Fruit fly (Drosophila melanogaster) whole organism, prepupa: ENCODE measurements around the gene CG9986.

ENCODE experiments used
- CG10631 ChIP-seq: fragments of 200-800 bp; sonication (Bioruptor generic); optimal IDR thresholded peaks from 2 replicates; lab custom pipeline; 2016; ENCODE audit warnings: missing biosample characterization, missing genetic modification characterization
- CG11294 ChIP-seq: fragments of 200-800 bp; sonication (Bioruptor generic); IDR thresholded peaks from 2 replicates; pipeline ENCODE4 v1.3.6; 2022; ENCODE audit warnings: missing biosample characterization, missing genetic modification characterization
- CG15336 ChIP-seq: fragments of 200-800 bp; sonication (Bioruptor generic); IDR thresholded peaks from 2 replicates; pipeline ENCODE4 v1.3.6; 2022; ENCODE audit warnings: missing biosample characterization, missing genetic modification characterization
- CG1621 ChIP-seq: fragments of 200-800 bp; sonication (Bioruptor generic); optimal IDR thresholded peaks from 3 replicates; lab custom pipeline; 2018; ENCODE audit warnings: missing biosample characterization, mild to moderate bottlenecking, missing genetic modification characterization
- CG16779 ChIP-seq: fragments of 200-800 bp; sonication (Bioruptor generic); optimal IDR thresholded peaks from 3 replicates; lab custom pipeline; 2017; ENCODE audit warnings: missing biosample characterization, mild to moderate bottlenecking, missing genetic modification characterization
- CG3032 ChIP-seq: fragments of 200-800 bp; optimal IDR thresholded peaks from 2 replicates; lab custom pipeline; 2019; ENCODE audit warnings: missing biosample characterization, mild to moderate bottlenecking, missing genetic modification characterization, moderate library complexity
- CG31627 ChIP-seq: fragments of 200-800 bp; sonication (Bioruptor generic); optimal IDR thresholded peaks from 3 replicates; lab custom pipeline; 2016; ENCODE audit warnings: missing biosample characterization, missing genetic modification characterization
- CG32006 ChIP-seq: fragments of 200-800 bp; sonication (Bioruptor generic); optimal IDR thresholded peaks from 3 replicates; lab custom pipeline; 2017; ENCODE audit warnings: missing biosample characterization, mild to moderate bottlenecking, missing genetic modification characterization
- CG34406 ChIP-seq: fragments of 200-800 bp; sonication (Bioruptor generic); optimal IDR thresholded peaks from 3 replicates; lab custom pipeline; 2016; ENCODE audit warnings: missing biosample characterization, missing genetic modification characterization
- CG3919 ChIP-seq: fragments of 200-800 bp; sonication (Bioruptor generic); optimal IDR thresholded peaks from 3 replicates; lab custom pipeline; 2016; ENCODE audit warnings: missing biosample characterization, missing genetic modification characterization
- CG4318 ChIP-seq: fragments of 200-800 bp; sonication (Bioruptor generic); optimal IDR thresholded peaks from 3 replicates; lab custom pipeline; 2017; ENCODE audit warnings: missing biosample characterization, mild to moderate bottlenecking, missing genetic modification characterization
- CG6163 ChIP-seq: fragments of 200-800 bp; sonication (Bioruptor generic); IDR thresholded peaks from 3 replicates; pipeline ENCODE4 v1.3.6; 2022; ENCODE audit warnings: missing biosample characterization, missing genetic modification characterization
- CG6276 ChIP-seq: fragments of 200-800 bp; sonication (Bioruptor generic); optimal IDR thresholded peaks from 2 replicates; lab custom pipeline; 2017; ENCODE audit warnings: missing biosample characterization, mild to moderate bottlenecking, missing genetic modification characterization
- CG6792 ChIP-seq: fragments of 200-800 bp; sonication (Bioruptor generic); optimal IDR thresholded peaks from 3 replicates; lab custom pipeline; 2016; ENCODE audit warnings: missing biosample characterization, missing genetic modification characterization
- CG6808 ChIP-seq: fragments of 200-800 bp; sonication (Bioruptor generic); optimal IDR thresholded peaks from 3 replicates; lab custom pipeline; 2017; ENCODE audit warnings: missing biosample characterization, missing genetic modification characterization, mild to moderate bottlenecking, moderate library complexity, missing genetic modification reagents
- CG7368 ChIP-seq: fragments of 200-800 bp; sonication (Bioruptor generic); optimal IDR thresholded peaks from 3 replicates; lab custom pipeline; 2016; ENCODE audit warnings: missing biosample characterization, missing genetic modification characterization
- CG8119 ChIP-seq: fragments of 200-800 bp; sonication (Bioruptor generic); IDR thresholded peaks from 3 replicates; pipeline ENCODE4 v1.3.6; 2022; ENCODE audit warnings: missing biosample characterization, missing genetic modification characterization
- CG8319 ChIP-seq: fragments of 200-800 bp; sonication (Bioruptor generic); optimal IDR thresholded peaks from 3 replicates; lab custom pipeline; 2016; ENCODE audit warnings: missing biosample characterization, missing genetic modification characterization
- CG8632 ChIP-seq: fragments of 200-800 bp; sonication (Bioruptor generic); optimal IDR thresholded peaks from 3 replicates; lab custom pipeline; 2016; ENCODE audit warnings: missing biosample characterization, missing genetic modification characterization
- Eip75B ChIP-seq: fragments of 200-800 bp; sonication (Bioruptor generic); optimal IDR thresholded peaks from 3 replicates; lab custom pipeline; 2016; ENCODE audit warnings: missing biosample characterization, missing genetic modification characterization
- Eip78C ChIP-seq: fragments of 200-800 bp; sonication (Bioruptor generic); peaks from one replicate; lab custom pipeline; 2016; ENCODE audit warnings: missing biosample characterization, missing genetic modification characterization
- Eip93F ChIP-seq: fragments of 200-800 bp; sonication (Bioruptor generic); optimal IDR thresholded peaks from 2 replicates; lab custom pipeline; 2016; ENCODE audit warnings: missing biosample characterization, mild to moderate bottlenecking, missing genetic modification characterization
- Ets21C ChIP-seq: fragments of 200-800 bp; sonication (Bioruptor generic); optimal IDR thresholded peaks from 3 replicates; lab custom pipeline; 2016; ENCODE audit warnings: missing biosample characterization, missing genetic modification characterization
- Ets96B ChIP-seq: fragments of 200-800 bp; optimal IDR thresholded peaks from 2 replicates; lab custom pipeline; 2019; ENCODE audit warnings: missing biosample characterization, mild to moderate bottlenecking, missing genetic modification characterization, moderate library complexity
- Hr38 ChIP-seq: sonication (Bioruptor generic); optimal IDR thresholded peaks from 2 replicates; lab custom pipeline; 2016; ENCODE audit warnings: missing biosample characterization, missing genetic modification characterization
- Hr39 ChIP-seq: fragments of 200-800 bp; sonication (Bioruptor generic); optimal IDR thresholded peaks from 2 replicates; lab custom pipeline; 2016; ENCODE audit warnings: missing biosample characterization, missing genetic modification characterization
- Hr4 ChIP-seq: fragments of 200-800 bp; sonication (Bioruptor generic); optimal IDR thresholded peaks from 3 replicates; lab custom pipeline; 2016; ENCODE audit warnings: missing biosample characterization, missing genetic modification characterization
- Lpt ChIP-seq: fragments of 200-800 bp; sonication (Bioruptor generic); optimal IDR thresholded peaks from 3 replicates; lab custom pipeline; 2016; ENCODE audit warnings: missing biosample characterization, missing genetic modification characterization
- Met ChIP-seq: fragments of 200-800 bp; sonication (Bioruptor generic); optimal IDR thresholded peaks from 3 replicates; lab custom pipeline; 2016; ENCODE audit warnings: missing biosample characterization, missing genetic modification characterization
- Smox ChIP-seq: fragments of 200-800 bp; sonication (Bioruptor generic); optimal IDR thresholded peaks from 3 replicates; lab custom pipeline; 2016; ENCODE audit warnings: missing biosample characterization, missing genetic modification characterization
- Sox102F ChIP-seq: fragments of 200-800 bp; sonication (Bioruptor generic); optimal IDR thresholded peaks from 2 replicates; lab custom pipeline; 2016; ENCODE audit warnings: missing biosample characterization, mild to moderate bottlenecking, missing genetic modification characterization
- Sox14 ChIP-seq: fragments of 200-800 bp; sonication (Bioruptor generic); optimal IDR thresholded peaks from 3 replicates; lab custom pipeline; 2016; ENCODE audit warnings: missing biosample characterization, missing genetic modification characterization
- Sox15 ChIP-seq: fragments of 200-800 bp; sonication (Bioruptor generic); optimal IDR thresholded peaks from 3 replicates; lab custom pipeline; 2016; ENCODE audit warnings: missing biosample characterization, missing genetic modification characterization
- achi ChIP-seq: fragments of 200-800 bp; sonication (Bioruptor generic); optimal IDR thresholded peaks from 3 replicates; lab custom pipeline; 2016; ENCODE audit warnings: missing biosample characterization, missing genetic modification characterization
- acj6 ChIP-seq: fragments of 200-800 bp; sonication (Bioruptor generic); optimal IDR thresholded peaks from 3 replicates; lab custom pipeline; 2016; ENCODE audit warnings: missing biosample characterization, missing genetic modification characterization
- cyc ChIP-seq: fragments of 200-800 bp; sonication (Bioruptor generic); optimal IDR thresholded peaks from 3 replicates; lab custom pipeline; 2016; ENCODE audit warnings: missing biosample characterization, missing genetic modification characterization
- dac ChIP-seq: fragments of 200-800 bp; sonication (Bioruptor generic); optimal IDR thresholded peaks from 2 replicates; lab custom pipeline; 2017; ENCODE audit warnings: missing biosample characterization, mild to moderate bottlenecking, missing genetic modification characterization
- eg ChIP-seq: fragments of 200-800 bp; sonication (Bioruptor generic); IDR thresholded peaks from 3 replicates; pipeline ENCODE4 v1.3.6; 2022; ENCODE audit warnings: missing biosample characterization, missing genetic modification characterization
- esn ChIP-seq: fragments of 200-800 bp; sonication (Bioruptor generic); optimal IDR thresholded peaks from 2 replicates; lab custom pipeline; 2016; ENCODE audit warnings: missing biosample characterization, mild to moderate bottlenecking, missing genetic modification characterization, moderate library complexity
- fd59A ChIP-seq: fragments of 200-800 bp; sonication (Bioruptor generic); optimal IDR thresholded peaks from 2 replicates; lab custom pipeline; 2017; ENCODE audit warnings: missing biosample characterization, mild to moderate bottlenecking, missing genetic modification characterization, missing genetic modification reagents
- fd85E ChIP-seq: fragments of 200-800 bp; sonication (Bioruptor generic); optimal IDR thresholded peaks from 3 replicates; lab custom pipeline; 2016; ENCODE audit warnings: missing biosample characterization, missing genetic modification characterization
- fkh ChIP-seq: fragments of 200-800 bp; sonication (Bioruptor generic); optimal IDR thresholded peaks from 3 replicates; lab custom pipeline; 2017; ENCODE audit warnings: missing biosample characterization, mild to moderate bottlenecking, missing genetic modification characterization, moderate library complexity
- lz ChIP-seq: fragments of 200-800 bp; sonication (Bioruptor generic); optimal IDR thresholded peaks from 3 replicates; lab custom pipeline; 2016; ENCODE audit warnings: missing biosample characterization, missing genetic modification characterization
- pdm3 ChIP-seq: fragments of 200-800 bp; sonication (Bioruptor generic); optimal IDR thresholded peaks from 3 replicates; lab custom pipeline; 2016; ENCODE audit warnings: missing biosample characterization, missing genetic modification characterization
- salr ChIP-seq, 2 experiments: fragments of 200-800 bp; sonication (Bioruptor generic); optimal IDR thresholded peaks; 3 replicates each; lab custom pipeline; 2016 to 2018; ENCODE audit warnings: missing biosample characterization in 2 of 2, missing genetic modification characterization in 2 of 2, mild to moderate bottlenecking in 1 of 2
- spab ChIP-seq: fragments of 200-800 bp; sonication (Bioruptor generic); optimal IDR thresholded peaks from 2 replicates; lab custom pipeline; 2017; ENCODE audit warnings: missing biosample characterization, mild to moderate bottlenecking, missing genetic modification characterization, missing genetic modification reagents
- svp ChIP-seq: fragments of 200-800 bp; sonication (Bioruptor generic); peaks from one replicate; lab custom pipeline; 2016; ENCODE audit warnings: missing biosample characterization, missing genetic modification characterization
- topi ChIP-seq: fragments of 200-800 bp; sonication (Bioruptor generic); optimal IDR thresholded peaks from 3 replicates; lab custom pipeline; 2016; ENCODE audit warnings: missing biosample characterization, missing genetic modification characterization
- vri ChIP-seq: fragments of 200-800 bp; sonication (Bioruptor generic); optimal IDR thresholded peaks from 3 replicates; lab custom pipeline; 2016; ENCODE audit warnings: missing biosample characterization, mild to moderate bottlenecking, missing genetic modification characterization

CG9986 gene

dm6 chr3R:28623115-28623514 is 17.2 kb downstream of the CG9986 start:
- TF ChIP-seq Lpt (GFP tag; lab: Kevin White, UChicago) = no peak
- TF ChIP-seq CG15336 (GFP tag; lab: Robert Waterston, UW) = no peak
- no peak for TF ChIP-seq Ets96B
- TF ChIP-seq CG6792 (GFP tag; lab: Kevin White, UChicago) = no peak
- TF ChIP-seq CG10631 = no peak
- no peak for TF ChIP-seq spab
- no peak for TF ChIP-seq Sox14
- no peak for TF ChIP-seq fd59A (GFP tag; lab: Kevin White, UChicago)
- TF ChIP-seq lz (GFP tag; lab: Kevin White, UChicago) = no peak
- no peak for TF ChIP-seq vri
- no peak for TF ChIP-seq CG4318
- TF ChIP-seq Eip93F (GFP tag; lab: Kevin White, UChicago) = no peak
- TF ChIP-seq CG8632 (GFP tag; lab: Kevin White, UChicago) = no peak
- no peak for TF ChIP-seq CG8319
- no peak for TF ChIP-seq CG6163 (GFP tag; lab: Robert Waterston, UW)

- TF ChIP-seq Sox102F (peak; percentile 29), CG3919 (GFP tag; lab: Kevin White, UChicago) (peak; percentile 51), Eip75B (GFP tag; lab: Kevin White, UChicago) (peak; percentile 46), CG8319 (peak; percentile 22), Eip78C (peak; percentile 94), CG10631 (peak; percentile 32), CG6808 (GFP tag; lab: Kevin White, UChicago) (peak; percentile 11), CG8119 (GFP tag; lab: Robert Waterston, UW) (peak; percentile 59; the same call in 2 of the 3 replicates), spab (peak; percentile 38), svp (GFP tag; lab: Kevin White, UChicago) (peak; percentile 74), Hr39 (GFP tag; lab: Kevin White, UChicago) (peak; percentile 43), CG16779 (tag; lab: Kevin White, UChicago) (no peak), lz (GFP tag; lab: Kevin White, UChicago) (peak; percentile 32), CG4318 (peak; percentile 38), Ets21C (GFP tag; lab: Kevin White, UChicago) (no peak), Met (GFP tag; lab: Kevin White, UChicago) (peak; percentile 39), acj6 (peak; percentile 27), fkh (GFP tag; lab: Kevin White, UChicago) (no peak), CG34406 (GFP tag; lab: Kevin White, UChicago) (peak; percentile 28), cyc (GFP tag; lab: Kevin White, UChicago) (peak; percentile 25), Eip93F (GFP tag; lab: Kevin White, UChicago) (no peak), CG6163 (GFP tag; lab: Robert Waterston, UW) (peak; percentile 61), CG6276 (GFP tag; lab: Kevin White, UChicago) (peak; percentile 57), Lpt (GFP tag; lab: Kevin White, UChicago) (peak; percentile 56), fd85E (GFP tag; lab: Kevin White, UChicago) (no peak), fd59A (GFP tag; lab: Kevin White, UChicago) (peak; percentile 27), vri (no peak), Sox15 (GFP tag; lab: Kevin White, UChicago) (no peak), pdm3 (GFP tag; lab: Kevin White, UChicago) (peak; percentile 58), Hr38 (GFP tag; lab: Kevin White, UChicago) (no peak), CG15336 (GFP tag; lab: Robert Waterston, UW) (peak; percentile 77), achi (GFP tag; lab: Kevin White, UChicago) (peak; percentile 49), topi (GFP tag; lab: Kevin White, UChicago) (peak; percentile 21), esn (GFP tag; lab: Kevin White, UChicago) (peak; percentile 56), CG32006 (GFP tag; lab: Kevin White, UChicago) (peak; percentile 80), dac (GFP tag; lab: Kevin White, UChicago) (no peak), CG7368 (GFP tag; lab: Kevin White, UChicago) (peak; percentile 28), CG6792 (GFP tag; lab: Kevin White, UChicago) (peak; percentile 37), CG1621 (tag; lab: Kevin White, UChicago) (no peak), CG3032 (peak; percentile 32), salr (GFP tag; optimal IDR thresholded peaks at IDR 0.05; lab: Kevin White, UChicago) (peak in 1 of 2 experiments; percentile 2), eg (GFP tag; lab: Robert Waterston, UW) (peak; percentile 66; the same call in 2 of the 3 replicates), Hr4 (GFP tag; lab: Kevin White, UChicago) (peak; percentile 75), CG31627 (GFP tag; lab: Kevin White, UChicago) (peak; percentile 29), Smox (GFP tag; lab: Kevin White, UChicago) (peak; percentile 48), CG8632 (GFP tag; lab: Kevin White, UChicago) (peak; percentile 35), CG11294 (GFP tag; lab: Robert Waterston, UW) (peak; percentile 29; the same call in 1 of the 2 replicates)
These were observed 17.7 kb downstream of the CG9986 start for dm6 chr3R:28623564-28623963.
